Worm (Caenorhabditis elegans) whole organism, mixed stage, embryonic: ENCODE measurements around the gene ttr-41.

Experiments used
- cnd-1 ChIP-seq: fragments of 200-800 bp; sonication (Bioruptor generic); optimal IDR thresholded peaks from 2 replicates; lab custom pipeline; 2018; ENCODE audit warnings: mild to moderate bottlenecking, missing genetic modification characterization, missing compliant biosample characterization
- mab-5 ChIP-seq: fragments of 150-350 bp; optimal IDR thresholded peaks from 2 replicates; lab custom pipeline; 2014; ENCODE audit warnings: missing biosample characterization, missing genetic modification characterization
- mep-1 ChIP-seq: fragments of 150-350 bp; optimal IDR thresholded peaks from 2 replicates; lab custom pipeline; 2017; ENCODE audit warnings: missing biosample characterization, missing genetic modification reagents, missing genetic modification characterization, inconsistent platforms
- nhr-12 ChIP-seq: fragments of 150-350 bp; optimal IDR thresholded peaks from 2 replicates; lab custom pipeline; 2014; ENCODE audit warnings: missing biosample characterization, missing genetic modification characterization
- nhr-237 ChIP-seq: fragments of 150-350 bp; optimal IDR thresholded peaks from 2 replicates; lab custom pipeline; 2014; ENCODE audit warnings: missing biosample characterization, missing genetic modification characterization
- nhr-28 ChIP-seq: fragments of 150-350 bp; optimal IDR thresholded peaks from 2 replicates; lab custom pipeline; 2014; ENCODE audit warnings: missing biosample characterization, missing genetic modification characterization
- nhr-76 ChIP-seq: sonication (generic microtip); optimal IDR thresholded peaks from 2 replicates; lab custom pipeline; 2017; ENCODE audit warnings: missing biosample characterization, missing genetic modification characterization
- pha-4 ChIP-seq: fragments of 150-350 bp; optimal IDR thresholded peaks from 2 replicates; lab custom pipeline; 2018; ENCODE audit warnings: missing biosample characterization, missing genetic modification reagents, missing genetic modification characterization
- snpc-4 ChIP-seq: fragments of 150-350 bp; optimal IDR thresholded peaks from 2 replicates; lab custom pipeline; 2014; ENCODE audit warnings: missing biosample characterization, missing genetic modification characterization
- unc-120 ChIP-seq: sonication (generic microtip); optimal IDR thresholded peaks from 2 replicates; lab custom pipeline; 2017; ENCODE audit warnings: missing genetic modification characterization, missing compliant biosample characterization; ENCODE audit not compliant: poor library complexity, severe bottlenecking
- unc-62 ChIP-seq: fragments of 150-350 bp; optimal IDR thresholded peaks from 2 replicates; lab custom pipeline; 2014; ENCODE audit warnings: missing biosample characterization, missing genetic modification reagents, missing genetic modification characterization

DNA sequence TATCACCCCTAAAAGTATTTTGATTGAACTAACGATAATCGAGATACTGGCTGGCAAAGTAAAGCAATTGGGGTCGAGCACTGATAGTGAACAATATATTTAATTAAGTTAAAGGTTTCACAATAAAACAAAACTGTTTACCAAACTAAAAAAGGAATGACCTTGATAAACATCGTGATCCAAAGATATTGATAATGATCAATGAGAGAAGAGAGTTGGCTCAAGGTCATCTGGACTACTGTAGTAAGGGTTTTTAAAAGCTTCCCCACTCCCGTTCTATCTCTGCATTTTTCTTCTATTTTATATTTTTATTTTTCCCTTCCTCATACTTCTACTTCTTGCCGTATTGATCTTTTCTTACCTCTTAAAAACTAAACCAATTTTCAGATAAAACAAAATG is 21.9 kb upstream of the ttr-41 start, which contains the start of gene F41C3.2:
- TF ChIP-seq unc-120: no peak
- TF ChIP-seq pha-4: no peak
- TF ChIP-seq snpc-4: no peak
- no peak for TF ChIP-seq nhr-12 (tag; lab: Kevin White, UChicago)
- TF ChIP-seq cnd-1 (tag; lab: Kevin White, UChicago): no peak
- no peak for TF ChIP-seq unc-62 (GFP tag; lab: Kevin White, UChicago)
- TF ChIP-seq nhr-28: no peak
- TF ChIP-seq nhr-237 (tag; lab: Kevin White, UChicago): no peak
- no peak for TF ChIP-seq mab-5 (tag; lab: Kevin White, UChicago)
- no peak for TF ChIP-seq mep-1 (tag; lab: Kevin White, UChicago)
- TF ChIP-seq nhr-76 (tag; lab: Kevin White, UChicago): no peak
